Worm (Caenorhabditis elegans): ENCODE results near the gene gpa-1.

gpa-1 gene

DNA sequence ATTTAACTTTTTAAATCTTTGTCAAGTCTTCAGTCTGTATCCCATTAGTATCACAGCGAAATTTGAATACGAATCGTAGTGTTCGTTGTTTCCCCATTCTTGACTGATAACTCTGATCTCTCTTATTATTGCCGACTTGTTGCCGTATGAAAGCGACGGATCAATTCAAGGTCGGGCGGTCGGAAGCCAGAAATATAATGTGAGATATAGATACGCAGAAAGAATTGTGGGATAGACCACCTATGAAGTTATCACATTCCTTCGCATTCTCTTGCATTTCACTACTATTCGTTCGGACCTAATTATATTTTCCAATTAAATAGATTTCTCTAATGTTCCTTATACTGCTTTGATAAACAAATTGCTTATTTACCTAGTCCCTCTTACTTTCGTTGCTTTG is 28.5 kb downstream of the gpa-1 start:
- no peak for TF ChIP-seq unc-62 (GFP tag; optimal IDR thresholded peaks at IDR 0.05)

DNA sequence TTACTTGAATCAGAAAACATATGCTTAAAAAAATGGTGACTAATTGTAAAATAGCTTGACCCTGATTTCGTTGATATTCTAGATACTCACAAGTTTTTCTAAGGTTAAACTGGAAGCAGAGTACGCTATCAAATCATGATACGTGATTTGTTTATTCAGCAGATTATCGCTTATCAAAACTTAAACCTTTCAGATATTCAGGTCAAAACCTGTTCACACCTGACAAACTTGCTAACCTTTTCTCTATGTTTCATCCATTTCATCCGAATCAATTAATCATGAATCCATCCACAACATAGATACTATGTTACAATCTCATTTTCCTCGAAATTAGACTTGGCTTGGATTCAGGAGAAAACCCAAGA is 29.7 kb downstream of the gpa-1 start:
- TF ChIP-seq unc-62 (GFP tag; optimal IDR thresholded peaks at IDR 0.05), result no peak

DNA sequence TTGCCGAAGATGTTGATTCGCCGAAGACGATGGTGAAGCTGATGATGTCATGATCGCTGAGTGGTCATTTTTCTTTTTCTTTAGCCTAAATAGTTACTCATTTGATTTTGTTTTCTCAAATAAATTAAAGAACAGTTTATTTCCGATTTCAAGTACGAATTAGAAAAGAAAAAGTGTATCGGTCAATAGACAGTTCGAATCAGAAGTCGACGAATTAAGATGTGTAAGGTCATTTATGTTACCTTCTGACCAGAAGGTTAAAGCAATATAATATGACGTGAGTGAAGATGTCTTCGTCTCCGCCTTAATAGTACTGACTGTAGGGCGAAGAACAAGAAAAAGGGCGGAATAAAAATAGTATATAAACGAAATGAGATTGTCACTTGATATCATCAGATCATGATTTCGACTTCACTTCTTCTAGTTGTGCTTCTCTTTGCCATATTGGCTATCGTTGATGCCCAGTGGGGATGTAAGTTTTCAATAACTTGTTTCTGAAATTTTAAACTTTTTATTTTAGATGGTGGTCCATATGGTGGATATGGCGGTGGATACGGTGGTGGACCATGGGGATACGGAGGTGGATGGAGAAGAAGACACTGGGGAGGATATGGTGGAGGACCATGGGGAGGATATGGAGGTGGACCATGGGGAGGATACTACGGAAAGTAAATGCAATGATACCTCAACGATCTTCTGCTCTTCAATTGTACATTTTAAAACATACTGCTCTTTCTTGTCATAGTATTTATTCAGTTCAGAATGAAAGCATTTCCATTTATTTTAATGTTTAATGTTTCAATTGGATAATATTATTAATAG is 30.3 kb downstream of the gpa-1 start, which contains the start of the genes T19C4.24 and nlp-33:
TSS of gene T19C4.24 (minus strand) at position 51 of the 822 bp plus-strand sequence.
TSS of gene nlp-33 (plus strand) at position 389 of the 822 bp plus-strand sequence.
- TF ChIP-seq unc-62 (GFP tag; optimal IDR thresholded peaks at IDR 0.05), result no peak

- TF ChIP-seq unc-62 (GFP tag; optimal IDR thresholded peaks at IDR 0.05), result no peak
Observed at ce11 chrV:11144694-11145093, 32.8 kb downstream of the gpa-1 start, which contains the start of gene C06H2.7. Gene C06H2.7, minus strand, starts transcription at chrV:11144794.

DNA sequence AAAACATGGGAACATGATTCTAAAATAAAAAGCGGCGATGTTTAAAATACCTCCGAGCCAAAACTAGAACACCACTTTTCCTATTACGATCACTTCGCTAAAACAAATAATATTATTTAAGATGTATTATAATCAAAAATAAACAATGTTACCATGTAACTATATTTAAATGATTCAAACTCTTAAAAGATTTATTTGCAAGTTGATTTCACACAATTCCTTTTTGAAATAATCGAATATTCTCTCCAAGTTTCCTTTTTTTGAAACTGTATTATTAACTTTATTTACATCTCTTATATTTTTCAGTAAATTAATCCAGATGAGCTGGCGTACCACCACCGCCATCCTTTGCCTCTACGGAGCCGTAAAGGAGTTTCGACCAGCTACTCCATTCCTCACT is 36.3 kb downstream of the gpa-1 start, which contains the start of gene folt-1:
TSS of gene folt-1 (plus strand) at position 301 of the 400 bp plus-strand sequence.
- no peak for TF ChIP-seq unc-62 (GFP tag; optimal IDR thresholded peaks at IDR 0.05)

DNA sequence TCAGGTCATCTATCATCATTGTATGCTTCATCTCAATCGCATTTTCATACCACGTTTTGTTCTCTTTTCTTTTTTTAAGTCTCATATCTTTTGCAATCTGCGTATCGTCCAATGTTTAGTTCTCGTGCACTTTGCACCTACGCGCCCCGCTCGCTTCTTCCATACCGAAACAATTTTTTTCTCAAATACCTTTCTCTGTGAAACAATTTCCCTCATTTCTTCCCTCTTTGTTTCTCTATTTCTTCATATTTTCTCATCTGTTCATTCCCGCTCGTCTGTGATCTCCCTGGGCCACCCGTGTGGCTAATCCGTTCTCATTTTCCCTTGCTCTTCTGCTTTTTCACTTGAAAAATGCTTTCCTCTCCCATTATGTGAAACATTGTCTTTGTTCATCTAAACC is 37.2 kb downstream of the gpa-1 start:
- TF ChIP-seq unc-62 (GFP tag; optimal IDR thresholded peaks at IDR 0.05), result no peak

ce11 chrV:11134296-11134695 is 43.2 kb downstream of the gpa-1 start, which contains the start of gene glb-3:
Gene glb-3, plus strand, starts transcription at chrV:11134596.
- no peak for TF ChIP-seq unc-62 (GFP tag; optimal IDR thresholded peaks at IDR 0.05)

ce11 chrV:11133516-11133915 is 44.0 kb downstream of the gpa-1 start:
- no peak for TF ChIP-seq unc-62 (GFP tag; optimal IDR thresholded peaks at IDR 0.05)

DNA sequence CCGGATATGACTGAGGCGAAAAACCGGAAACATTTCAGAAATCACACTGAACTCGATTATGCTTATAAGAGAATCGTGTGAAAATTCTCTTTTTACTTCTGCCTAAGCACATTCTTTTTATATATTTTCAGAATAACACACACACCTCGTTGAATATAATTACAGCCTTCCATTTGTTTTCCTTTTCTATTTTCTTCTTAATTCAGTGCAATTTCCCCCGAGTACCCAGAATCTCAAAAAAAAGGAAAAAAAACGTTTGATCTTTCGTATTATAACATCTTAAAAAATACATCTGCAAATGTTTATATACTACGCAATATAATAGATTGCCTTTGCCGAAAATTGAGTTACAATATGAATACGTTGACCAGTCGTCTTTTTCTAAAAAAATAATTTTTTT is 45.7 kb downstream of the gpa-1 start:
- no peak for TF ChIP-seq unc-62 (GFP tag; optimal IDR thresholded peaks at IDR 0.05)

DNA sequence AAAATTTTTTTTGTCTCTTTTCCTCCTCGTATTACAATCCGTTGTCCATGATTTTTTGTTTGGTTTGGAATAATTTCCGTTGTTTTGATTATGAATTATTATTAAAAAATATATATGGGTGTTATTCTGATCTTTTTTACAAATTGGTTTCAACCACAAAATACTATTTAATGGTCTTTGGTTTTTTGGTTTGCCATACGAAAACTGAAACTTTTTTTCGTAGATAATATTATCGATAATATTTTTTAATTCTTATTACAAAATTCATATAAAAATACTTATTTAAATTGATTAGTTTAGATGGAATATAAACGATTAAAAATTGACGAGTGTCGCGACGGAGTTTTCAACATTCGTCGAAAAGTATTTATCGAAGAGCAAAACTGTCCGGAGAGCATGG is 50.3 kb downstream of the gpa-1 start, which contains the start of gene jmjd-5:
TSS of gene jmjd-5 (plus strand) at position 301 of the 400 bp plus-strand sequence.
- no peak for TF ChIP-seq unc-62 (GFP tag; optimal IDR thresholded peaks at IDR 0.05)

ce11 chrV:11124922-11125321 is 52.6 kb downstream of the gpa-1 start, which contains the start of gene C06H2.2:
Gene C06H2.2, plus strand, starts transcription at chrV:11125222.
- TF ChIP-seq unc-62 (GFP tag; optimal IDR thresholded peaks at IDR 0.05), result no peak
